Fruit fly (Drosophila melanogaster) whole organism, prepupa: ENCODE data around the gene Taf9.
A peak's percentile ranks its signal among the peaks of the same experiment; 100 is the strongest.

ENCODE experiments used
- Blimp-1 ChIP-seq: fragments of 200-800 bp; sonication (Bioruptor generic); optimal IDR thresholded peaks from 3 replicates; lab custom pipeline; 2017; ENCODE audit warnings: missing biosample characterization, missing genetic modification characterization, mild to moderate bottlenecking, moderate library complexity, missing genetic modification reagents
- CG10631 ChIP-seq: fragments of 200-800 bp; sonication (Bioruptor generic); optimal IDR thresholded peaks from 2 replicates; lab custom pipeline; 2016; ENCODE audit warnings: missing biosample characterization, missing genetic modification characterization
- CG10669 ChIP-seq: fragments of 200-800 bp; sonication (Bioruptor generic); optimal IDR thresholded peaks from 3 replicates; lab custom pipeline; 2018; ENCODE audit warnings: missing biosample characterization, mild to moderate bottlenecking, missing genetic modification characterization, moderate library complexity
- CG11762 ChIP-seq: fragments of 200-800 bp; sonication (Bioruptor generic); optimal IDR thresholded peaks from 3 replicates; lab custom pipeline; 2016; ENCODE audit warnings: missing biosample characterization, missing genetic modification characterization; ENCODE audit not compliant: insufficient read depth
- CG1621 ChIP-seq: fragments of 200-800 bp; sonication (Bioruptor generic); optimal IDR thresholded peaks from 3 replicates; lab custom pipeline; 2018; ENCODE audit warnings: missing biosample characterization, mild to moderate bottlenecking, missing genetic modification characterization
- CG3032 ChIP-seq: fragments of 200-800 bp; optimal IDR thresholded peaks from 2 replicates; lab custom pipeline; 2019; ENCODE audit warnings: missing biosample characterization, mild to moderate bottlenecking, missing genetic modification characterization, moderate library complexity
- CG31627 ChIP-seq: fragments of 200-800 bp; sonication (Bioruptor generic); optimal IDR thresholded peaks from 3 replicates; lab custom pipeline; 2016; ENCODE audit warnings: missing biosample characterization, missing genetic modification characterization
- CG32006 ChIP-seq: fragments of 200-800 bp; sonication (Bioruptor generic); optimal IDR thresholded peaks from 3 replicates; lab custom pipeline; 2017; ENCODE audit warnings: missing biosample characterization, mild to moderate bottlenecking, missing genetic modification characterization
- CG34406 ChIP-seq: fragments of 200-800 bp; sonication (Bioruptor generic); optimal IDR thresholded peaks from 3 replicates; lab custom pipeline; 2016; ENCODE audit warnings: missing biosample characterization, missing genetic modification characterization
- CG3919 ChIP-seq: fragments of 200-800 bp; sonication (Bioruptor generic); optimal IDR thresholded peaks from 3 replicates; lab custom pipeline; 2016; ENCODE audit warnings: missing biosample characterization, missing genetic modification characterization
- CG6163 ChIP-seq: fragments of 200-800 bp; sonication (Bioruptor generic); IDR thresholded peaks from 3 replicates; pipeline ENCODE4 v1.3.6; 2022; ENCODE audit warnings: missing biosample characterization, missing genetic modification characterization
- CG6276 ChIP-seq: fragments of 200-800 bp; sonication (Bioruptor generic); optimal IDR thresholded peaks from 2 replicates; lab custom pipeline; 2017; ENCODE audit warnings: missing biosample characterization, mild to moderate bottlenecking, missing genetic modification characterization
- CG6792 ChIP-seq: fragments of 200-800 bp; sonication (Bioruptor generic); optimal IDR thresholded peaks from 3 replicates; lab custom pipeline; 2016; ENCODE audit warnings: missing biosample characterization, missing genetic modification characterization
- CG6808 ChIP-seq: fragments of 200-800 bp; sonication (Bioruptor generic); optimal IDR thresholded peaks from 3 replicates; lab custom pipeline; 2017; ENCODE audit warnings: missing biosample characterization, missing genetic modification characterization, mild to moderate bottlenecking, moderate library complexity, missing genetic modification reagents
- CG6854 ChIP-seq: fragments of 200-800 bp; sonication (Bioruptor generic); optimal IDR thresholded peaks from 2 replicates; lab custom pipeline; 2017; ENCODE audit warnings: missing biosample characterization, mild to moderate bottlenecking, missing genetic modification characterization
- CG8319 ChIP-seq: fragments of 200-800 bp; sonication (Bioruptor generic); optimal IDR thresholded peaks from 3 replicates; lab custom pipeline; 2016; ENCODE audit warnings: missing biosample characterization, missing genetic modification characterization
- CG8632 ChIP-seq: fragments of 200-800 bp; sonication (Bioruptor generic); optimal IDR thresholded peaks from 3 replicates; lab custom pipeline; 2016; ENCODE audit warnings: missing biosample characterization, missing genetic modification characterization
- CG9139 ChIP-seq: fragments of 200-800 bp; sonication (Bioruptor generic); optimal IDR thresholded peaks from 3 replicates; lab custom pipeline; 2017; ENCODE audit warnings: missing biosample characterization, mild to moderate bottlenecking, missing genetic modification characterization
- Eip75B ChIP-seq: fragments of 200-800 bp; sonication (Bioruptor generic); optimal IDR thresholded peaks from 3 replicates; lab custom pipeline; 2016; ENCODE audit warnings: missing biosample characterization, missing genetic modification characterization
- Eip78C ChIP-seq: fragments of 200-800 bp; sonication (Bioruptor generic); peaks from one replicate; lab custom pipeline; 2016; ENCODE audit warnings: missing biosample characterization, missing genetic modification characterization
- Ets21C ChIP-seq: fragments of 200-800 bp; sonication (Bioruptor generic); optimal IDR thresholded peaks from 3 replicates; lab custom pipeline; 2016; ENCODE audit warnings: missing biosample characterization, missing genetic modification characterization
- Ets96B ChIP-seq: fragments of 200-800 bp; optimal IDR thresholded peaks from 2 replicates; lab custom pipeline; 2019; ENCODE audit warnings: missing biosample characterization, mild to moderate bottlenecking, missing genetic modification characterization, moderate library complexity
- Gug ChIP-seq: fragments of 200-800 bp; sonication (Bioruptor generic); IDR thresholded peaks from 2 replicates; pipeline ENCODE4 v1.3.6; 2022; ENCODE audit warnings: missing biosample characterization, missing genetic modification characterization
- Hr38 ChIP-seq: sonication (Bioruptor generic); optimal IDR thresholded peaks from 2 replicates; lab custom pipeline; 2016; ENCODE audit warnings: missing biosample characterization, missing genetic modification characterization
- Hr39 ChIP-seq: fragments of 200-800 bp; sonication (Bioruptor generic); optimal IDR thresholded peaks from 2 replicates; lab custom pipeline; 2016; ENCODE audit warnings: missing biosample characterization, missing genetic modification characterization
- Hr4 ChIP-seq: fragments of 200-800 bp; sonication (Bioruptor generic); optimal IDR thresholded peaks from 3 replicates; lab custom pipeline; 2016; ENCODE audit warnings: missing biosample characterization, missing genetic modification characterization
- Lpt ChIP-seq: fragments of 200-800 bp; sonication (Bioruptor generic); optimal IDR thresholded peaks from 3 replicates; lab custom pipeline; 2016; ENCODE audit warnings: missing biosample characterization, missing genetic modification characterization
- Met ChIP-seq: fragments of 200-800 bp; sonication (Bioruptor generic); optimal IDR thresholded peaks from 3 replicates; lab custom pipeline; 2016; ENCODE audit warnings: missing biosample characterization, missing genetic modification characterization
- OdsH ChIP-seq: fragments of 200-800 bp; sonication (Bioruptor generic); optimal IDR thresholded peaks from 3 replicates; lab custom pipeline; 2016; ENCODE audit warnings: missing biosample characterization, missing genetic modification characterization
- Smox ChIP-seq: fragments of 200-800 bp; sonication (Bioruptor generic); optimal IDR thresholded peaks from 3 replicates; lab custom pipeline; 2016; ENCODE audit warnings: missing biosample characterization, missing genetic modification characterization
- Sox102F ChIP-seq: fragments of 200-800 bp; sonication (Bioruptor generic); optimal IDR thresholded peaks from 2 replicates; lab custom pipeline; 2016; ENCODE audit warnings: missing biosample characterization, mild to moderate bottlenecking, missing genetic modification characterization
- Sox14 ChIP-seq: fragments of 200-800 bp; sonication (Bioruptor generic); optimal IDR thresholded peaks from 3 replicates; lab custom pipeline; 2016; ENCODE audit warnings: missing biosample characterization, missing genetic modification characterization
- Sox15 ChIP-seq: fragments of 200-800 bp; sonication (Bioruptor generic); optimal IDR thresholded peaks from 3 replicates; lab custom pipeline; 2016; ENCODE audit warnings: missing biosample characterization, missing genetic modification characterization
- achi ChIP-seq: fragments of 200-800 bp; sonication (Bioruptor generic); optimal IDR thresholded peaks from 3 replicates; lab custom pipeline; 2016; ENCODE audit warnings: missing biosample characterization, missing genetic modification characterization
- acj6 ChIP-seq: fragments of 200-800 bp; sonication (Bioruptor generic); optimal IDR thresholded peaks from 3 replicates; lab custom pipeline; 2016; ENCODE audit warnings: missing biosample characterization, missing genetic modification characterization
- dac ChIP-seq: fragments of 200-800 bp; sonication (Bioruptor generic); optimal IDR thresholded peaks from 2 replicates; lab custom pipeline; 2017; ENCODE audit warnings: missing biosample characterization, mild to moderate bottlenecking, missing genetic modification characterization
- dsx ChIP-seq: fragments of 200-800 bp; optimal IDR thresholded peaks from 3 replicates; lab custom pipeline; 2019; ENCODE audit warnings: missing biosample characterization, mild to moderate bottlenecking, missing genetic modification characterization, moderate library complexity; ENCODE audit not compliant: poor library complexity, severe bottlenecking
- eg ChIP-seq: fragments of 200-800 bp; sonication (Bioruptor generic); IDR thresholded peaks from 3 replicates; pipeline ENCODE4 v1.3.6; 2022; ENCODE audit warnings: missing biosample characterization, missing genetic modification characterization
- esn ChIP-seq: fragments of 200-800 bp; sonication (Bioruptor generic); optimal IDR thresholded peaks from 2 replicates; lab custom pipeline; 2016; ENCODE audit warnings: missing biosample characterization, mild to moderate bottlenecking, missing genetic modification characterization, moderate library complexity
- fd59A ChIP-seq: fragments of 200-800 bp; sonication (Bioruptor generic); optimal IDR thresholded peaks from 2 replicates; lab custom pipeline; 2017; ENCODE audit warnings: missing biosample characterization, mild to moderate bottlenecking, missing genetic modification characterization, missing genetic modification reagents
- fd85E ChIP-seq: fragments of 200-800 bp; sonication (Bioruptor generic); optimal IDR thresholded peaks from 3 replicates; lab custom pipeline; 2016; ENCODE audit warnings: missing biosample characterization, missing genetic modification characterization
- lz ChIP-seq: fragments of 200-800 bp; sonication (Bioruptor generic); optimal IDR thresholded peaks from 3 replicates; lab custom pipeline; 2016; ENCODE audit warnings: missing biosample characterization, missing genetic modification characterization
- net ChIP-seq: fragments of 200-800 bp; sonication (Bioruptor generic); optimal IDR thresholded peaks from 3 replicates; lab custom pipeline; 2016; ENCODE audit warnings: missing biosample characterization, missing genetic modification characterization
- pdm3 ChIP-seq: fragments of 200-800 bp; sonication (Bioruptor generic); optimal IDR thresholded peaks from 3 replicates; lab custom pipeline; 2016; ENCODE audit warnings: missing biosample characterization, missing genetic modification characterization
- salr ChIP-seq, 2 experiments: fragments of 200-800 bp; sonication (Bioruptor generic); optimal IDR thresholded peaks; 3 replicates each; lab custom pipeline; 2016 to 2018; ENCODE audit warnings: missing biosample characterization in 2 of 2, missing genetic modification characterization in 2 of 2, mild to moderate bottlenecking in 1 of 2
- ss ChIP-seq, 2 experiments: fragments of 200-800 bp; sonication (Bioruptor generic); optimal IDR thresholded peaks; 2 replicates in 1 of 2; 3 replicates in 1 of 2; lab custom pipeline; 2017 to 2018; ENCODE audit warnings: mild to moderate bottlenecking in 2 of 2, missing biosample characterization in 2 of 2, missing genetic modification characterization in 2 of 2, moderate library complexity in 1 of 2
- svp ChIP-seq: fragments of 200-800 bp; sonication (Bioruptor generic); peaks from one replicate; lab custom pipeline; 2016; ENCODE audit warnings: missing biosample characterization, missing genetic modification characterization
- vri ChIP-seq: fragments of 200-800 bp; sonication (Bioruptor generic); optimal IDR thresholded peaks from 3 replicates; lab custom pipeline; 2016; ENCODE audit warnings: missing biosample characterization, mild to moderate bottlenecking, missing genetic modification characterization

Gene Taf9

DNA sequence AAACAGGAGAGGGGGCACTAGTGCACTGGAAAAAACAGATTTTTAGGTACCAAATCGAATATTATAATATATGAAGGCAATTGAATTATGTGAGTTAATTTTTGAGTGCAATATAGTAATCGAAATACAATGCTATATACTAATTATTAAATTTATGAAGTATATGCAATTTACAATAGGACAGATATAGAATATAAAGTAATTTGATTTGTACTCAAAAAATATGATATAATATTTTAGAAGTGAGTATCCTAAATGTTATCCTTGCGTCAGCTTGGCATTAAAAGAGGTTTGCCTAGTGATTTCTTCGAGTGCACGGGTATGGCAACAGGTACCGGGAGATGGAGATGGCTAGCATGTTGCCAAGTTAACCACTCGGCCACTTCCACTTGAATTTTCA is 35.0 kb upstream of the Taf9 start (continued):
- TF ChIP-seq CG32006 (GFP tag; lab: Kevin White, UChicago) (peak; percentile 51), CG8319 (GFP tag; lab: Kevin White, UChicago) (no peak), achi (GFP tag; lab: Kevin White, UChicago) (peak; percentile 45), CG6808 (GFP tag; lab: Kevin White, UChicago) (peak; percentile 64), esn (peak; percentile 46), Ets96B (tag; lab: Kevin White, UChicago) (peak; percentile 60)

DNA sequence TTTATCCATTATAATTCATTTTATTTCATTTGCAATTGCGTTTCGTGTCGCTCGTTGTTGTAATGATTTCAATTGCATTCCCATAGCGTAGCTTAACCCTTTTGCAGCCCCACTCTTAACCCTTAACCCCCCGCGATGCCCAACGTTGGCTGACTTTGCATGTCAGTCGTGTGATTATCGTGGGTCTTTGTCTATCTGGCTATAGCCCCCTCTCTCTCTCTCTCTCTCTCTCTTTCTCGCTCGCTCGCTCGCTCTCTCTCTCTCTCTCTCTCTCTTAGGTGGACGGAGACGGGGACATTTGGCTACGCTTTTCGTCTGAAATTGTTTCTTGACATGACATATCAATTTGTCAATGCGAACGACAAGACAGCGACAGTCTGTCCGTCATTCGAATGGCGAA is 29.8 kb upstream of the Taf9 start:
- TF ChIP-seq ss (GFP tag; optimal IDR thresholded peaks at IDR 0.05; lab: Kevin White, UChicago), result peak in 1 of 2 experiments; percentile 67
- no peak for TF ChIP-seq Sox102F (GFP tag; lab: Kevin White, UChicago)

DNA sequence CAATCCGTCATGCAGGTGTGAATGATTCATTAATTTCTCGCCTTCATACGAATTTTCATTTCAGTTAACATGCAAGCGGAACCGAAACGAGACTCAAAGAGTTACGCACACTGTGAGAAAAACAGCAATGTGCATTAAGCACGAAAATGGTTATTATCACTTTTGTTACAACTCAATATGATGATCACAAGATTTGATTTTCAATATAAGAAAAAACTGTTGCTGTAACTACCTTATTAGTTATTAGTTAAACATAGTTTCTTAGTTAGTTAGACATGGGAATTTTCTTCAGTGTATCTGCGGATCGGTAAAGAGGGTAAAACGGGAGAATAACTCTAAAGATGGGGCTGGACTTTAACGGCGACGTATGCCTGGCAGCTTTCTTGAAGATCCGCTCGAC is 27.2 kb upstream of the Taf9 start:
- TF ChIP-seq ss (GFP tag; optimal IDR thresholded peaks at IDR 0.05; lab: Kevin White, UChicago), result peak; percentile 47 to 55
- peak; percentile 34 for TF ChIP-seq fd59A
- peak; percentile 52 for TF ChIP-seq CG6792 (GFP tag; lab: Kevin White, UChicago)
- TF ChIP-seq OdsH (GFP tag; lab: Kevin White, UChicago), result peak; percentile 71
- peak; percentile 34 for TF ChIP-seq acj6 (GFP tag; lab: Kevin White, UChicago)
- TF ChIP-seq CG34406 (GFP tag; lab: Kevin White, UChicago), result peak; percentile 20
- TF ChIP-seq svp (GFP tag; lab: Kevin White, UChicago), result peak; percentile 88
- TF ChIP-seq net (GFP tag; lab: Kevin White, UChicago), result no peak
- no peak for TF ChIP-seq CG9139
- TF ChIP-seq CG6854, result peak; percentile 21
- TF ChIP-seq CG10669 (GFP tag; lab: Kevin White, UChicago), result peak; percentile 42
- TF ChIP-seq CG31627, result peak; percentile 60
- peak; percentile 50 for TF ChIP-seq Ets21C (GFP tag; lab: Kevin White, UChicago)
- peak; percentile 20 for TF ChIP-seq pdm3 (GFP tag; lab: Kevin White, UChicago)
- TF ChIP-seq fd85E, result no peak
- TF ChIP-seq CG10631 (GFP tag; lab: Kevin White, UChicago), result peak; percentile 23
- TF ChIP-seq Sox15, result no peak
- TF ChIP-seq dsx, result peak; percentile 56
- TF ChIP-seq Hr38 (GFP tag; lab: Kevin White, UChicago), result no peak
- peak; percentile 72 for TF ChIP-seq Hr39 (GFP tag; lab: Kevin White, UChicago)
- TF ChIP-seq vri, result peak; percentile 50
- TF ChIP-seq CG3032 (tag; lab: Kevin White, UChicago), result peak; percentile 39
- peak; percentile 35 for TF ChIP-seq CG1621 (tag; lab: Kevin White, UChicago)
- TF ChIP-seq CG32006 (GFP tag; lab: Kevin White, UChicago), result no peak
- TF ChIP-seq CG6276 (GFP tag; lab: Kevin White, UChicago), result no peak
- TF ChIP-seq lz (GFP tag; lab: Kevin White, UChicago), result peak; percentile 66
- TF ChIP-seq CG11762 (GFP tag; lab: Kevin White, UChicago), result no peak
- TF ChIP-seq Gug (GFP tag; lab: Robert Waterston, UW), result no peak
- peak; percentile 42 for TF ChIP-seq Eip75B (GFP tag; lab: Kevin White, UChicago)
- no peak for TF ChIP-seq Lpt (GFP tag; lab: Kevin White, UChicago)
- peak; percentile 30 for TF ChIP-seq CG6808 (GFP tag; lab: Kevin White, UChicago)
- TF ChIP-seq Smox, result peak; percentile 68
- no peak for TF ChIP-seq eg (GFP tag; lab: Robert Waterston, UW)
- TF ChIP-seq Hr4 (GFP tag; lab: Kevin White, UChicago), result no peak
- no peak for TF ChIP-seq dac (GFP tag; lab: Kevin White, UChicago)
- TF ChIP-seq salr (GFP tag; optimal IDR thresholded peaks at IDR 0.05; lab: Kevin White, UChicago), result peak in 1 of 2 experiments; percentile 8
- TF ChIP-seq achi (GFP tag; lab: Kevin White, UChicago), result peak; percentile 42
- TF ChIP-seq Sox14 (GFP tag; lab: Kevin White, UChicago), result peak; percentile 52
- TF ChIP-seq CG3919 (GFP tag; lab: Kevin White, UChicago), result peak; percentile 41
- peak; percentile 76 for TF ChIP-seq Met (GFP tag; lab: Kevin White, UChicago)
- peak; percentile 84 for TF ChIP-seq Eip78C (GFP tag; lab: Kevin White, UChicago)
- TF ChIP-seq Blimp-1, result peak; percentile 29
- TF ChIP-seq CG8632 (GFP tag; lab: Kevin White, UChicago), result peak; percentile 32
- peak; percentile 57; the same call in 2 of the 3 replicates for TF ChIP-seq CG6163 (GFP tag; lab: Robert Waterston, UW)
